Worm (Caenorhabditis elegans): ENCODE measurements around the gene ins-13.
"Not testable (repeated sequence)": the region's sequence is repeated elsewhere in the genome, so short reads cannot be mapped to it uniquely, and the experiment has no call there.

DNA sequence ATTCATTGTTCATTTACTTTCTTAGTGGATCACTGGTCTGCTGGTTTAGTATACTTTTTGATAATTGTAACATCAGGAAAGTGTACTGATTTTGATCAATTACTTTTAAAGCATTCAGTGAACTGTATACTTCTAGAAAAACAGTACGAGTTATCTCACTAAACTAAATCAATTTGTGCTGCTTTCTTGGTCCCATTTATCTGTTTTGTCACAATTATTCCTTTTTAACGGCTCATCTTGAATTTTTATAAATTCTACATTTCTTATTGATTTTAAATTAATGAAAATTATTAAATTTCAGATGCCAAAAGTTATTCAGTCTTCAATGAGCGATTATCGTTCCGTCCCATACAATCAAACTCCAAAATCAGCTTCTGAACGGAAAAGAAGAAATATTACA, 9.7 kb downstream of the ins-13 start, which contains the start of gene hlh-25:
- not testable (repeated sequence) for TF ChIP-seq med-1 (GFP tag; optimal IDR thresholded peaks at IDR 0.05; ENCODE audit: insufficient read depth); tab-1 (GFP tag; IDR thresholded peaks at IDR 0.05); T22C8.4 (GFP tag; IDR thresholded peaks at IDR 0.05); ref-1 (GFP tag; conservative IDR thresholded peaks at IDR 0.05); ztf-29 (GFP tag; IDR thresholded peaks at IDR 0.05); flt-1 (GFP tag; IDR thresholded peaks at IDR 0.05); cog-1 (tag; optimal IDR thresholded peaks at IDR 0.05); klf-2 (GFP tag; conservative IDR thresholded peaks at IDR 0.05)

Data from whole organism, midembryonic.